Worm (Caenorhabditis elegans) whole organism, L3 larva: ENCODE measurements around the gene C38D4.10.

Source experiments
- R02D3.7 ChIP-seq: fragments of 150-350 bp; optimal IDR thresholded peaks from 2 replicates; lab custom pipeline; 2014; ENCODE audit warnings: missing biosample characterization, missing genetic modification characterization
- ZK546.5 ChIP-seq: sonication (generic microtip); optimal IDR thresholded peaks from 2 replicates; lab custom pipeline; 2017; ENCODE audit warnings: missing biosample characterization, missing genetic modification characterization
- aly-2 ChIP-seq: fragments of 150-350 bp; optimal IDR thresholded peaks from 2 replicates; lab custom pipeline; 2014; ENCODE audit warnings: missing biosample characterization, missing genetic modification characterization
- ama-1 ChIP-seq: fragments of 150-350 bp; optimal IDR thresholded peaks from 2 replicates; lab custom pipeline; 2018
- ceh-16 ChIP-seq: sonication (generic microtip); optimal IDR thresholded peaks from 2 replicates; lab custom pipeline; 2017; ENCODE audit warnings: missing biosample characterization, missing genetic modification characterization
- ceh-28 ChIP-seq: fragments of 150-350 bp; optimal IDR thresholded peaks from 2 replicates; lab custom pipeline; 2014; ENCODE audit warnings: missing biosample characterization, missing genetic modification reagents, missing genetic modification characterization
- ceh-82 ChIP-seq: fragments of 150-350 bp; optimal IDR thresholded peaks from 2 replicates; lab custom pipeline; 2014; ENCODE audit warnings: missing biosample characterization, missing genetic modification characterization
- ceh-9 ChIP-seq: sonication (generic microtip); optimal IDR thresholded peaks from 2 replicates; lab custom pipeline; 2018; ENCODE audit warnings: missing biosample characterization, missing genetic modification characterization
- daf-12 ChIP-seq: fragments of 150-350 bp; optimal IDR thresholded peaks from 2 replicates; lab custom pipeline; 2014; ENCODE audit warnings: missing biosample characterization, missing genetic modification reagents, missing genetic modification characterization
- egl-27 ChIP-seq: sonication (generic microtip); optimal IDR thresholded peaks from 4 replicates; lab custom pipeline; 2017; ENCODE audit warnings: missing biosample characterization, missing genetic modification reagents, missing genetic modification characterization
- egl-5 ChIP-seq: fragments of 150-350 bp; optimal IDR thresholded peaks from 2 replicates; lab custom pipeline; 2017; ENCODE audit warnings: missing biosample characterization, missing genetic modification reagents, missing genetic modification characterization, inconsistent platforms
- elt-1 ChIP-seq: fragments of 150-350 bp; optimal IDR thresholded peaks from 2 replicates; lab custom pipeline; 2014; ENCODE audit warnings: missing biosample characterization, missing genetic modification characterization
- elt-2 ChIP-seq: sonication (generic microtip); optimal IDR thresholded peaks from 2 replicates; lab custom pipeline; 2016; ENCODE audit warnings: missing genetic modification reagents, mild to moderate bottlenecking, missing genetic modification characterization, missing compliant biosample characterization
- elt-3 ChIP-seq, 3 experiments: fragments of 150-350 bp in 1 of 3; sonication (generic microtip) in 2 of 3; optimal IDR thresholded peaks; 2 replicates in 2 of 3; 4 replicates in 1 of 3; lab custom pipeline; 2014 to 2017; ENCODE audit warnings: missing biosample characterization in 3 of 3, missing genetic modification characterization in 3 of 3
- eor-1 ChIP-seq, 2 experiments: fragments of 150-350 bp; optimal IDR thresholded peaks; 2 replicates each; lab custom pipeline; 2014 to 2018; ENCODE audit warnings: missing biosample characterization in 2 of 2, missing genetic modification characterization in 2 of 2
- fkh-10 ChIP-seq: sonication (generic microtip); optimal IDR thresholded peaks from 2 replicates; lab custom pipeline; 2017; ENCODE audit warnings: missing biosample characterization, missing genetic modification reagents, missing genetic modification characterization
- fkh-2 ChIP-seq: fragments of 150-350 bp; optimal IDR thresholded peaks from 2 replicates; lab custom pipeline; 2014; ENCODE audit warnings: missing biosample characterization, missing genetic modification reagents, missing genetic modification characterization
- fos-1 ChIP-seq: fragments of 150-350 bp; optimal IDR thresholded peaks from 2 replicates; lab custom pipeline; 2014; ENCODE audit warnings: missing biosample characterization, missing genetic modification characterization
- hmg-11 ChIP-seq: sonication (generic microtip); optimal IDR thresholded peaks from 2 replicates; lab custom pipeline; 2016; ENCODE audit warnings: missing genetic modification characterization, missing compliant biosample characterization
- jun-1 ChIP-seq: fragments of 150-350 bp; optimal IDR thresholded peaks from 2 replicates; lab custom pipeline; 2014; ENCODE audit warnings: missing biosample characterization, missing genetic modification reagents, missing genetic modification characterization
- lin-15B ChIP-seq: fragments of 150-350 bp; optimal IDR thresholded peaks from 2 replicates; lab custom pipeline; 2014; ENCODE audit warnings: missing biosample characterization, missing genetic modification characterization
- lin-39 ChIP-seq: fragments of 150-350 bp; optimal IDR thresholded peaks from 2 replicates; lab custom pipeline; 2018; ENCODE audit warnings: missing biosample characterization, missing genetic modification reagents, missing genetic modification characterization
- lsy-12 ChIP-seq: sonication (generic microtip); optimal IDR thresholded peaks from 2 replicates; lab custom pipeline; 2016; ENCODE audit warnings: mild to moderate bottlenecking, missing genetic modification characterization, missing compliant biosample characterization
- mdl-1 ChIP-seq: fragments of 150-350 bp; optimal IDR thresholded peaks from 2 replicates; lab custom pipeline; 2014; ENCODE audit warnings: missing biosample characterization, missing genetic modification characterization
- mml-1 ChIP-seq: fragments of 150-350 bp; sonication (generic microtip); optimal IDR thresholded peaks from 3 replicates; lab custom pipeline; 2014; ENCODE audit warnings: missing biosample characterization, missing genetic modification characterization
- nfya-1 ChIP-seq: sonication (generic microtip); optimal IDR thresholded peaks from 2 replicates; lab custom pipeline; 2017; ENCODE audit warnings: missing genetic modification characterization, mild to moderate bottlenecking, missing compliant biosample characterization, antibody characterized with exemption, moderate library complexity; ENCODE audit not compliant: insufficient read depth
- nhr-11 ChIP-seq: fragments of 150-350 bp; optimal IDR thresholded peaks from 2 replicates; lab custom pipeline; 2014; ENCODE audit warnings: missing biosample characterization, missing genetic modification characterization
- nhr-12 ChIP-seq: fragments of 150-350 bp; optimal IDR thresholded peaks from 2 replicates; lab custom pipeline; 2014; ENCODE audit warnings: missing biosample characterization, missing genetic modification characterization
- nhr-23 ChIP-seq: fragments of 150-350 bp; optimal IDR thresholded peaks from 2 replicates; lab custom pipeline; 2014; ENCODE audit warnings: missing biosample characterization, missing genetic modification reagents, missing genetic modification characterization
- nhr-237 ChIP-seq: fragments of 150-350 bp; optimal IDR thresholded peaks from 2 replicates; lab custom pipeline; 2014; ENCODE audit warnings: missing biosample characterization, missing genetic modification characterization
- nhr-25 ChIP-seq: sonication (generic microtip); optimal IDR thresholded peaks from 2 replicates; lab custom pipeline; 2017; ENCODE audit warnings: missing biosample characterization, missing genetic modification characterization
- nhr-28 ChIP-seq: fragments of 150-350 bp; optimal IDR thresholded peaks from 2 replicates; lab custom pipeline; 2014; ENCODE audit warnings: missing biosample characterization, missing genetic modification characterization
- nhr-43 ChIP-seq: sonication (generic microtip); optimal IDR thresholded peaks from 2 replicates; lab custom pipeline; 2016; ENCODE audit warnings: mild to moderate bottlenecking, missing genetic modification characterization, missing compliant biosample characterization; ENCODE audit not compliant: poor library complexity, severe bottlenecking
- nhr-67 ChIP-seq: fragments of 150-350 bp; optimal IDR thresholded peaks from 2 replicates; lab custom pipeline; 2014; ENCODE audit warnings: missing biosample characterization, missing genetic modification characterization
- nhr-76 ChIP-seq: fragments of 150-350 bp; sonication (generic microtip); optimal IDR thresholded peaks from 5 replicates; lab custom pipeline; 2014; ENCODE audit warnings: missing biosample characterization, missing genetic modification characterization
- nhr-77 ChIP-seq: fragments of 150-350 bp; optimal IDR thresholded peaks from 2 replicates; lab custom pipeline; 2014; ENCODE audit warnings: missing biosample characterization, missing genetic modification characterization
- pha-4 ChIP-seq: fragments of 150-350 bp; optimal IDR thresholded peaks from 2 replicates; lab custom pipeline; 2014; ENCODE audit warnings: missing biosample characterization, missing genetic modification reagents, missing genetic modification characterization
- pqm-1 ChIP-seq: fragments of 150-350 bp; optimal IDR thresholded peaks from 2 replicates; lab custom pipeline; 2017; ENCODE audit warnings: missing biosample characterization, missing genetic modification characterization, inconsistent platforms
- sea-2 ChIP-seq: fragments of 150-350 bp; sonication (generic microtip); optimal IDR thresholded peaks from 4 replicates; lab custom pipeline; 2014; ENCODE audit warnings: missing biosample characterization, missing genetic modification reagents, missing genetic modification characterization
- skn-1 ChIP-seq: fragments of 150-350 bp; optimal IDR thresholded peaks from 2 replicates; lab custom pipeline; 2014; ENCODE audit warnings: missing biosample characterization, missing genetic modification characterization
- snpc-4 ChIP-seq: fragments of 150-350 bp; optimal IDR thresholded peaks from 2 replicates; lab custom pipeline; 2014; ENCODE audit warnings: missing biosample characterization, missing genetic modification characterization
- tbx-2 ChIP-seq: sonication (generic microtip); optimal IDR thresholded peaks from 2 replicates; lab custom pipeline; 2016; ENCODE audit warnings: mild to moderate bottlenecking, missing genetic modification characterization, missing compliant biosample characterization
- unc-39 ChIP-seq: sonication (generic microtip); optimal IDR thresholded peaks from 4 replicates; lab custom pipeline; 2017; ENCODE audit warnings: missing biosample characterization, missing genetic modification characterization
- unc-62 ChIP-seq: fragments of 150-350 bp; sonication (generic microtip); optimal IDR thresholded peaks from 4 replicates; lab custom pipeline; 2014; ENCODE audit warnings: missing biosample characterization, missing genetic modification reagents, missing genetic modification characterization
- zag-1 ChIP-seq: fragments of 150-350 bp; optimal IDR thresholded peaks from 2 replicates; lab custom pipeline; 2014; ENCODE audit warnings: missing biosample characterization, missing genetic modification characterization
- ztf-11 ChIP-seq: fragments of 150-350 bp; optimal IDR thresholded peaks from 2 replicates; lab custom pipeline; 2014; ENCODE audit warnings: missing biosample characterization, missing genetic modification characterization
- ztf-4 ChIP-seq: fragments of 150-350 bp; optimal IDR thresholded peaks from 2 replicates; lab custom pipeline; 2014; ENCODE audit warnings: missing biosample characterization, missing genetic modification characterization

The C38D4.10 gene

DNA sequence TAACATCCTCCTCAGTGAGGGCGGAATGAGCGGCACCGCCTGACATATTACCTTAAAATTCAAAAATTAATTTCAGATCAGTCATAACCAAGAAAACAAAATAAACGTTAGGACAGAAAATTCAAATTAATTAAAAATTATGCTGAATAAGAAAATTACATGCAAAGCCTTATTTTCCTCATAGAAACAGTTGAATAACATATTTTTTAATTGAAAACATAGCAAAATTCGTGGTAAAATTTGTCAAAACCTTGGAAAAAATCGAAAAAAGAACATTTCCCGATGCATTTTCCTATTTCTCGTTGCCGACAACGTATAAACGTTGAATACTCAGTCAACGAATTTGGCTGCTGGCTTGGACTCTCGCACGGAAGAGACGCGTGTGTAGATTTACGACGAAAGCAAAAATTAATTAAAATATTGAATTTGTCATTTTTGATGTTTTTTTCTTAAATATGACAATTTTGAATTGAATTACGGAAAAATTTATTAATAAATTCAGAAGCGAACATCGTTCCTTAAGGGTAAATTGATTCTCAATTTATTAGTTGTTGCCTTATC lies 28.2 kb upstream of the C38D4.10 start, which contains the start of the genes rps-0 and rbg-3 (continued):
- TF ChIP-seq nhr-43 (tag; lab: Kevin White, UChicago) (peak; percentile 82), ceh-16 (no peak), egl-5 (tag; lab: Kevin White, UChicago) (peak; percentile 85), ztf-11 (tag; lab: Kevin White, UChicago) (no peak), nhr-25 (peak; percentile 92), snpc-4 (tag; lab: Kevin White, UChicago) (peak; percentile 84), tbx-2 (tag; lab: Kevin White, UChicago) (peak; percentile 66), lin-39 (peak; percentile 93), nhr-28 (tag; lab: Kevin White, UChicago) (no peak), mdl-1 (tag; lab: Kevin White, UChicago) (no peak), zag-1 (tag; lab: Kevin White, UChicago) (peak; percentile 13), sea-2 (GFP tag; lab: Kevin White, UChicago) (no peak), ztf-4 (no peak), unc-39 (tag; lab: Kevin White, UChicago) (no peak), nhr-237 (no peak), fos-1 (tag; lab: Kevin White, UChicago) (no peak), unc-62 (GFP tag; lab: Kevin White, UChicago) (peak; percentile 53), nhr-77 (tag; lab: Kevin White, UChicago) (peak; percentile 46)

DNA sequence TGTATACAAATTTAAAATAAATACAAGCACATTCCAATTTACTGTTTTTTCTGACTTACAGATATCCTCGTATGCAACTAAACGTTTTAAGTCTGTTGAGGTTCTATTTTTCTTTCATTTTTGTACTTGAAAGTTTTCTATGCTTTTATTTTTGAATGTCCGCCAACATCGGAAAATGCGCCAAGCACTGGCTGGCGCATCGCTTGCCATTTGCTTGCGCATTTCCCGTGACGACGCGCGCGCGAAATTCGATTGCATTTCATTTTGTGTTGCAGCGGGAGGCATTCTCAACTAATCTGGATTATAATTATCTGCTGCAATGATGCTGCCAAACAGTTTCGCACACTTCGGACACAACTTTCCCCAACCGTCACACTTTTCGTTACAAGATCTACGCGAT lies 25.3 kb upstream of the C38D4.10 start, which contains the start of gene fbxl-2:
Gene fbxl-2, plus strand, starts transcription at position 278 of the 400 bp plus-strand sequence.
- peak; percentile 96 for TF ChIP-seq egl-5 (tag; lab: Kevin White, UChicago)
- TF ChIP-seq skn-1 (tag; lab: Kevin White, UChicago) = peak; percentile 60
- peak; percentile 89 for TF ChIP-seq jun-1 (tag; lab: Kevin White, UChicago)
- TF ChIP-seq pha-4 (tag; lab: Kevin White, UChicago) = peak; percentile 98
- peak; percentile 10 for TF ChIP-seq ZK546.5 (tag; lab: Kevin White, UChicago)
- TF ChIP-seq daf-12 (tag; lab: Kevin White, UChicago) = no peak
- peak; percentile 81 for TF ChIP-seq ztf-4
- TF ChIP-seq elt-3 (tag; optimal IDR thresholded peaks at IDR 0.05; lab: Kevin White, UChicago) = peak in 2 of 3 experiments; percentile 60 to 70
- TF ChIP-seq tbx-2 (tag; lab: Kevin White, UChicago) = peak; percentile 91
- no peak for TF ChIP-seq egl-27 (tag; lab: Kevin White, UChicago)
- peak; percentile 13 for TF ChIP-seq nhr-76
- peak; percentile 68 for TF ChIP-seq ama-1 (lab: Kevin White, UChicago)
- no peak for TF ChIP-seq unc-39 (tag; lab: Kevin White, UChicago)
- TF ChIP-seq fkh-2 = no peak
- no peak for TF ChIP-seq ceh-9 (tag; lab: Kevin White, UChicago)
- TF ChIP-seq ceh-82 (tag; lab: Kevin White, UChicago) = peak; percentile 65
- TF ChIP-seq snpc-4 (tag; lab: Kevin White, UChicago) = peak; percentile 91
- no peak for TF ChIP-seq nhr-67 (tag; lab: Kevin White, UChicago)
- TF ChIP-seq elt-2 = peak; percentile 76
- peak; percentile 94 for TF ChIP-seq lsy-12 (tag; lab: Kevin White, UChicago)
- TF ChIP-seq nhr-23 = peak; percentile 96
- peak; percentile 84 for TF ChIP-seq nhr-77 (tag; lab: Kevin White, UChicago)
- TF ChIP-seq aly-2 (tag; lab: Kevin White, UChicago) = no peak
- no peak for TF ChIP-seq mdl-1 (tag; lab: Kevin White, UChicago)
- peak; percentile 99 for TF ChIP-seq lin-39
- peak; percentile 96 for TF ChIP-seq nhr-43 (tag; lab: Kevin White, UChicago)
- TF ChIP-seq nhr-25 = peak; percentile 99
- peak; percentile 98 for TF ChIP-seq lin-15B
- no peak for TF ChIP-seq sea-2 (GFP tag; lab: Kevin White, UChicago)
- TF ChIP-seq elt-1 (tag; lab: Kevin White, UChicago) = peak; percentile 65
- TF ChIP-seq nhr-12 (tag; lab: Kevin White, UChicago) = no peak
- TF ChIP-seq nfya-1 (tag; lab: Kevin White, UChicago) = peak; percentile 97
- TF ChIP-seq fkh-10 (GFP tag; lab: Kevin White, UChicago) = peak; percentile 47
- no peak for TF ChIP-seq nhr-237
- no peak for TF ChIP-seq mml-1 (tag; lab: Kevin White, UChicago)
- peak; percentile 83 for TF ChIP-seq hmg-11 (tag; lab: Kevin White, UChicago)
- TF ChIP-seq eor-1 (tag; optimal IDR thresholded peaks at IDR 0.05; lab: Kevin White, UChicago) = no peak
- TF ChIP-seq R02D3.7 (tag; lab: Kevin White, UChicago) = peak; percentile 97
- no peak for TF ChIP-seq zag-1 (tag; lab: Kevin White, UChicago)
- no peak for TF ChIP-seq ztf-11 (tag; lab: Kevin White, UChicago)
- peak; percentile 5 for TF ChIP-seq unc-62 (GFP tag; lab: Kevin White, UChicago)
- TF ChIP-seq ceh-16 = no peak
- peak; percentile 47 for TF ChIP-seq pqm-1 (tag; lab: Kevin White, UChicago)
- TF ChIP-seq nhr-11 (tag; lab: Kevin White, UChicago) = peak; percentile 71
- peak; percentile 67 for TF ChIP-seq fos-1 (tag; lab: Kevin White, UChicago)
- TF ChIP-seq ceh-28 (tag; lab: Kevin White, UChicago) = peak; percentile 88
- TF ChIP-seq nhr-28 (tag; lab: Kevin White, UChicago) = no peak
- TF ChIP-seq, all 47 proteins: peak for 30
